Fruit fly (Drosophila melanogaster) whole organism: Measurements from ENCODE around the gene Jhbp1.

Experiments used
- CG8478 ChIP-seq: fragments of >200 bp; optimal IDR thresholded peaks from 2 replicates; lab custom pipeline; 2018; ENCODE audit warnings: inconsistent platforms
- Dll ChIP-seq: fragments of >200 bp; optimal IDR thresholded peaks from 2 replicates; lab custom pipeline; 2017
- EcR ChIP-seq, 2 experiments: fragments of >200 bp; optimal IDR thresholded peaks; 2 replicates each; lab custom pipeline; 2017; ENCODE audit warnings: missing biosample characterization in 2 of 2, missing genetic modification characterization in 2 of 2, missing genetic modification reagents in 2 of 2
- pan ChIP-seq: fragments of >200 bp; optimal IDR thresholded peaks from 2 replicates; lab custom pipeline; 2017
- psq ChIP-seq: fragments of >200 bp; optimal IDR thresholded peaks from 2 replicates; lab custom pipeline; 2017
- usp ChIP-seq: fragments of >200 bp; optimal IDR thresholded peaks from 2 replicates; lab custom pipeline; 2017; ENCODE audit warnings: missing biosample characterization, missing genetic modification characterization, mixed read lengths

- TF ChIP-seq psq (lab: Kevin White, UChicago) (no peak), CG8478 (no peak), EcR (GFP tag; optimal IDR thresholded peaks at IDR 0.05; lab: Kevin White, UChicago) (no peak), usp (no peak), Dll (no peak), pan (peak; percentile 77)
Measured at dm6 chr3R:4975874-4976663, 10.8 kb downstream of the Jhbp1 start.
